Worm (Caenorhabditis elegans) whole organism, young adult: ENCODE data around the gene ceh-1.
A peak's percentile ranks its signal among the peaks of the same experiment; 100 is the strongest.

Source experiments
- B0035.1 ChIP-seq: sonication (generic microtip); optimal IDR thresholded peaks from 2 replicates; lab custom pipeline; 2016; ENCODE audit warnings: missing genetic modification characterization, mild to moderate bottlenecking, missing compliant biosample characterization, missing genotype, missing genetic modification reagents
- F22D6.2 ChIP-seq: sonication (generic microtip); optimal IDR thresholded peaks from 2 replicates; lab custom pipeline; 2016; ENCODE audit warnings: mild to moderate bottlenecking, missing genetic modification characterization, missing compliant biosample characterization
- F33H1.4 ChIP-seq: fragments of 200-800 bp; sonication (Bioruptor generic); IDR thresholded peaks from 2 replicates; pipeline ENCODE4 v1.3.6; 2022; ENCODE audit warnings: missing genetic modification reagents, missing genetic modification characterization, missing compliant biosample characterization
- F49E8.2 ChIP-seq: sonication (generic microtip); optimal IDR thresholded peaks from 3 replicates; lab custom pipeline; 2017; ENCODE audit warnings: missing genetic modification characterization, mild to moderate bottlenecking, missing compliant biosample characterization, antibody characterized with exemption, moderate library complexity; ENCODE audit not compliant: insufficient read depth
- F55B11.4 ChIP-seq: sonication (generic microtip); optimal IDR thresholded peaks from 2 replicates; lab custom pipeline; 2016; ENCODE audit warnings: missing compliant biosample characterization, missing genetic modification characterization, borderline replicate concordance; ENCODE audit not compliant: insufficient read depth
- K12H6.12 ChIP-seq: fragments of 200-800 bp; sonication (Bioruptor generic); optimal IDR thresholded peaks from 2 replicates; lab custom pipeline; 2018; ENCODE audit warnings: mild to moderate bottlenecking, missing genetic modification characterization, missing compliant biosample characterization
- Y53G8AR.9 ChIP-seq: fragments of 200-800 bp; sonication (Bioruptor generic); conservative IDR thresholded peaks from 2 replicates; pipeline ENCODE4 v1.3.6; 2022; ENCODE audit warnings: missing genetic modification reagents, missing genetic modification characterization, missing compliant biosample characterization
- Y56A3A.18 ChIP-seq: fragments of 200-800 bp; sonication (Bioruptor generic); IDR thresholded peaks from 2 replicates; pipeline ENCODE4 v1.3.6; 2022; ENCODE audit warnings: missing genetic modification reagents, missing genetic modification characterization, missing compliant biosample characterization
- ZK185.1 ChIP-seq: sonication (generic microtip); optimal IDR thresholded peaks from 2 replicates; lab custom pipeline; 2016; ENCODE audit warnings: mild to moderate bottlenecking, missing genetic modification characterization, missing compliant biosample characterization; ENCODE audit not compliant: poor library complexity, severe bottlenecking
- atf-7 ChIP-seq: sonication (generic microtip); optimal IDR thresholded peaks from 2 replicates; lab custom pipeline; 2017; ENCODE audit warnings: mild to moderate bottlenecking, missing genetic modification characterization, missing compliant biosample characterization
- attf-5 ChIP-seq: fragments of 200-800 bp; sonication (Bioruptor generic); optimal IDR thresholded peaks from 2 replicates; lab custom pipeline; 2018; ENCODE audit warnings: mild to moderate bottlenecking, missing genetic modification characterization, missing compliant biosample characterization
- bed-2 ChIP-seq: fragments of 200-800 bp; sonication (Bioruptor generic); IDR thresholded peaks from 2 replicates; pipeline ENCODE4 v1.3.6; 2022; ENCODE audit warnings: missing genetic modification reagents, missing genetic modification characterization, missing compliant biosample characterization
- cebp-1 ChIP-seq, 2 experiments: fragments of 200-800 bp in 1 of 2; sonication (Bioruptor generic) in 1 of 2; sonication (generic microtip) in 1 of 2; IDR thresholded peaks in 1 of 2; optimal IDR thresholded peaks in 1 of 2; 2 replicates each; pipeline versions ENCODE4 v1.3.6 to Lab custom; 2017 to 2022; ENCODE audit warnings: missing compliant biosample characterization in 2 of 2, missing genetic modification characterization in 2 of 2, mild to moderate bottlenecking in 1 of 2, missing genetic modification reagents in 1 of 2, moderate library complexity in 1 of 2
- ceh-27 ChIP-seq: fragments of 200-800 bp; sonication (Bioruptor generic); optimal IDR thresholded peaks from 2 replicates; lab custom pipeline; 2018; ENCODE audit warnings: mild to moderate bottlenecking, missing genetic modification characterization, moderate library complexity, missing compliant biosample characterization
- ceh-40 ChIP-seq: fragments of 200-800 bp; sonication (Bioruptor generic); IDR thresholded peaks from 2 replicates; pipeline ENCODE4 v1.3.6; 2022; ENCODE audit warnings: missing genetic modification characterization, missing compliant biosample characterization
- ceh-91 ChIP-seq: fragments of 200-800 bp; sonication (Bioruptor generic); IDR thresholded peaks from 2 replicates; pipeline ENCODE4 v1.3.6; 2022; ENCODE audit warnings: missing genetic modification reagents, missing genetic modification characterization, missing compliant biosample characterization
- chd-7 ChIP-seq: sonication (generic microtip); optimal IDR thresholded peaks from 2 replicates; lab custom pipeline; 2016; ENCODE audit warnings: mild to moderate bottlenecking, missing genetic modification characterization, moderate library complexity, missing compliant biosample characterization
- dox-1 ChIP-seq: fragments of 200-800 bp; sonication (Bioruptor generic); IDR thresholded peaks from 2 replicates; pipeline ENCODE4 v1.3.6; 2022; ENCODE audit warnings: missing genetic modification reagents, missing genetic modification characterization, missing compliant biosample characterization
- egl-18 ChIP-seq: fragments of 200-800 bp; sonication (Bioruptor generic); IDR thresholded peaks from 2 replicates; pipeline ENCODE4 v1.3.6; 2022; ENCODE audit warnings: missing genetic modification reagents, missing genetic modification characterization, missing compliant biosample characterization
- ekl-4 ChIP-seq: fragments of 200-800 bp; sonication (Bioruptor generic); IDR thresholded peaks from 2 replicates; pipeline ENCODE4 v1.3.6; 2022; ENCODE audit warnings: missing genetic modification reagents, missing genetic modification characterization, missing compliant biosample characterization
- ets-4 ChIP-seq: fragments of 200-800 bp; sonication (Bioruptor generic); optimal IDR thresholded peaks from 2 replicates; lab custom pipeline; 2018; ENCODE audit warnings: mild to moderate bottlenecking, missing genetic modification characterization, missing compliant biosample characterization
- fkh-3 ChIP-seq: sonication (generic microtip); optimal IDR thresholded peaks from 2 replicates; lab custom pipeline; 2016; ENCODE audit warnings: mild to moderate bottlenecking, missing genetic modification characterization, missing compliant biosample characterization
- gei-17 ChIP-seq: fragments of 200-800 bp; sonication (Bioruptor generic); optimal IDR thresholded peaks from 2 replicates; lab custom pipeline; 2018; ENCODE audit warnings: mild to moderate bottlenecking, missing genetic modification characterization, missing compliant biosample characterization
- hlh-12 ChIP-seq: sonication (generic microtip); optimal IDR thresholded peaks from 2 replicates; lab custom pipeline; 2016; ENCODE audit warnings: missing genetic modification characterization, missing compliant biosample characterization
- hmg-20 ChIP-seq: fragments of 200-800 bp; sonication (Bioruptor generic); IDR thresholded peaks from 2 replicates; pipeline ENCODE4 v1.3.6; 2022; ENCODE audit warnings: missing genetic modification reagents, missing genetic modification characterization, missing compliant biosample characterization
- let-607 ChIP-seq, 2 experiments: fragments of 200-800 bp in 1 of 2; sonication (Bioruptor generic) in 1 of 2; sonication (generic microtip) in 1 of 2; optimal IDR thresholded peaks; 2 replicates each; lab custom pipeline; 2016 to 2018; ENCODE audit warnings: mild to moderate bottlenecking in 2 of 2, missing compliant biosample characterization in 2 of 2, missing genetic modification characterization in 2 of 2, moderate library complexity in 2 of 2, missing genotype in 1 of 2
- lin-35 ChIP-seq, 3 experiments: fragments of 150-350 bp in 2 of 3; sonication (generic microtip) in 1 of 3; optimal IDR thresholded peaks; 2 replicates each; lab custom pipeline; 2014 to 2018; ENCODE audit warnings: missing biosample characterization in 3 of 3, missing genetic modification characterization in 3 of 3, missing genetic modification reagents in 3 of 3
- lin-40 ChIP-seq: sonication (generic microtip); optimal IDR thresholded peaks from 2 replicates; lab custom pipeline; 2016; ENCODE audit warnings: missing genetic modification characterization, mild to moderate bottlenecking, missing compliant biosample characterization, missing genotype, missing genetic modification reagents
- lin-54 ChIP-seq: fragments of 200-800 bp; sonication (Bioruptor generic); optimal IDR thresholded peaks from 2 replicates; lab custom pipeline; 2018; ENCODE audit warnings: mild to moderate bottlenecking, missing genetic modification characterization, missing compliant biosample characterization
- madf-6 ChIP-seq: fragments of 200-800 bp; sonication (Bioruptor generic); IDR thresholded peaks from 2 replicates; pipeline ENCODE4 v1.3.6; 2022; ENCODE audit warnings: missing genetic modification reagents, missing genetic modification characterization, missing compliant biosample characterization
- madf-8 ChIP-seq: fragments of 200-800 bp; sonication (Bioruptor generic); conservative IDR thresholded peaks from 2 replicates; pipeline ENCODE4 v1.3.6; 2022; ENCODE audit warnings: missing genetic modification reagents, missing genetic modification characterization, missing compliant biosample characterization
- mcd-1 ChIP-seq: fragments of 200-800 bp; sonication (Bioruptor generic); IDR thresholded peaks from 2 replicates; pipeline ENCODE4 v1.3.6; 2022; ENCODE audit warnings: missing genetic modification reagents, missing genetic modification characterization, missing compliant biosample characterization
- nfya-2 ChIP-seq: fragments of 200-800 bp; sonication (Bioruptor generic); IDR thresholded peaks from 2 replicates; pipeline ENCODE4 v1.3.6; 2022; ENCODE audit warnings: missing genetic modification reagents, missing genetic modification characterization, missing compliant biosample characterization
- nfyb-1 ChIP-seq: fragments of 200-800 bp; sonication (Bioruptor generic); IDR thresholded peaks from 2 replicates; pipeline ENCODE4 v1.3.6; 2022; ENCODE audit warnings: missing genetic modification reagents, missing genetic modification characterization, missing compliant biosample characterization
- nhr-120 ChIP-seq: fragments of 200-800 bp; sonication (Bioruptor generic); IDR thresholded peaks from 2 replicates; pipeline ENCODE4 v1.3.6; 2022; ENCODE audit warnings: missing genetic modification characterization, missing compliant biosample characterization
- nhr-179 ChIP-seq: sonication (generic microtip); optimal IDR thresholded peaks from 2 replicates; lab custom pipeline; 2016; ENCODE audit warnings: mild to moderate bottlenecking, missing genetic modification characterization, missing compliant biosample characterization
- nhr-80 ChIP-seq: sonication (generic microtip); optimal IDR thresholded peaks from 2 replicates; lab custom pipeline; 2016; ENCODE audit warnings: missing genetic modification characterization, missing compliant biosample characterization
- nhr-90 ChIP-seq: sonication (generic microtip); optimal IDR thresholded peaks from 2 replicates; lab custom pipeline; 2016; ENCODE audit warnings: missing genotype, mild to moderate bottlenecking, missing genetic modification characterization, missing compliant biosample characterization
- rec-8 ChIP-seq, 2 experiments: sonication (generic microtip); optimal IDR thresholded peaks; 2 replicates each; lab custom pipeline; 2016; ENCODE audit warnings: mild to moderate bottlenecking in 2 of 2, missing genetic modification characterization in 2 of 2, missing genetic modification reagents in 2 of 2, missing genotype in 2 of 2, missing biosample characterization in 1 of 2, missing compliant biosample characterization in 1 of 2, moderate library complexity in 1 of 2
- sdz-38 ChIP-seq: sonication (generic microtip); optimal IDR thresholded peaks from 2 replicates; lab custom pipeline; 2016; ENCODE audit warnings: missing genotype, missing genetic modification characterization, missing compliant biosample characterization
- snpc-1.1 ChIP-seq: sonication (generic microtip); optimal IDR thresholded peaks from 2 replicates; lab custom pipeline; 2017; ENCODE audit warnings: missing genetic modification characterization, mild to moderate bottlenecking, missing compliant biosample characterization, antibody characterized with exemption, moderate library complexity, missing genotype, missing genetic modification reagents; ENCODE audit not compliant: insufficient read depth
- unc-62 ChIP-seq: fragments of 150-350 bp; optimal IDR thresholded peaks from 2 replicates; lab custom pipeline; 2014; ENCODE audit warnings: missing biosample characterization, missing genetic modification reagents, missing genetic modification characterization
- ztf-26 ChIP-seq: sonication (generic microtip); optimal IDR thresholded peaks from 2 replicates; lab custom pipeline; 2017; ENCODE audit warnings: missing genetic modification characterization, missing compliant biosample characterization

The ceh-1 gene

DNA sequence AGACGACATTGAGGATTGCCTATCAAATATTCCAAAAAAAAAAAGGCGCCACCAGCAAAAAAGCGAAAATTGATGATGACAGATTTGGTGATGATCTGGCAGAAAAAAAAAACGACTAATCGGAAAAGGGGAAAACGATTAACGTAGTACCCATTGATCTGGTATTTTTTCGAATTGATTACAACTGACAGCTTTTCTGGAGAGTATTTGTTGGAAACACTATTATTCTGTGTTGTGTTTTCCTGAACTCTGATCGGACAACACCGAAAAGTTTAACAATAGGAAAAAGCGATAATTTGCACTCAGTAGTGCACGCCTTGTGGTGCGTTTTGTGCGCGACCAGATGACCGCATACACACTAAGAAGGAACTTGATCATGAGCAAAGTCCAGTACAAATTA is 10.7 kb upstream of the ceh-1 start:
- TF ChIP-seq sdz-38 (tag; lab: Kevin White, UChicago) (no peak), K12H6.12 (tag; lab: Kevin White, UChicago) (no peak), F33H1.4 (GFP tag; lab: Robert Waterston, UW) (no peak), nfya-2 (no peak), madf-6 (GFP tag; lab: Robert Waterston, UW) (no peak), nhr-90 (no peak), ceh-40 (GFP tag; lab: Robert Waterston, UW) (no peak), F22D6.2 (tag; lab: Kevin White, UChicago) (no peak), nhr-179 (no peak), chd-7 (tag; lab: Kevin White, UChicago) (no peak), nhr-120 (no peak), let-607 (tag; optimal IDR thresholded peaks at IDR 0.05; lab: Kevin White, UChicago) (no peak), B0035.1 (tag; lab: Kevin White, UChicago) (no peak), F55B11.4 (no peak), hmg-20 (GFP tag; lab: Robert Waterston, UW) (no peak), gei-17 (GFP tag; lab: Kevin White, UChicago) (no peak), F49E8.2 (tag; lab: Kevin White, UChicago) (no peak), egl-18 (GFP tag; lab: Robert Waterston, UW) (no peak)

ce11 chrX:4662964-4663684 is 9.2 kb upstream of the ceh-1 start:
- TF ChIP-seq bed-2, result no peak
- TF ChIP-seq madf-8 (GFP tag; lab: Robert Waterston, UW), result no peak
- TF ChIP-seq Y53G8AR.9 (GFP tag; lab: Robert Waterston, UW), result no peak
- TF ChIP-seq mcd-1 (GFP tag; lab: Robert Waterston, UW), result no peak
- no peak for TF ChIP-seq fkh-3 (tag; lab: Kevin White, UChicago)
- no peak for TF ChIP-seq lin-54
- no peak for TF ChIP-seq ceh-91 (GFP tag; lab: Robert Waterston, UW)
- TF ChIP-seq ets-4 (GFP tag; lab: Kevin White, UChicago), result no peak
- no peak for TF ChIP-seq snpc-1.1 (tag; lab: Kevin White, UChicago)

DNA sequence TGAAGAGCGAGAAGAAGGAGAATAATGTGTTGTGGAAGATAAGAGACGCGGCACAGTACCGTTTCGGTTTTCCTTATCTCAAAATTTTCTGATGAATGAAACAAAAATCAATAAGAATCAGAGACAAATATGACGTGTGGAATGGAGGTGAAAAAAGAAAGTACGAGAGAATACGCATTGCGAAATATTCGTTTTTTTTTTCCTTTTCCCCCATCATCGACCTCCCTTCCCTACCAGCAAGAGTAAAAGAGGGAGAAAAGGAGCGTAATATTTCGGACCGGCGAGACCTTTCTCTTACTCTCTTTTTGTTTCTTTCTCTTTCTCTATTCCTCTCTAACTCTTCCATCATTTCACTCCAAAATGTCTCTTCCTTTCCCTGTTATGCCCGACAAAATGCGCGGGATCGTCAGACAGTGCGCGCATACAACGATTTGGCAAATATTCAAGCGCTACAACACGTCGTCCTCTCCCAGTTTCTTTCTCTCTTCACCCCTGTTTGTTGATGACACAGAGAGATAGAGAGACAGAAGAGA is 8.4 kb upstream of the ceh-1 start:
- TF ChIP-seq unc-62 (peak; percentile 22), ceh-27 (peak; percentile 45), dox-1 (GFP tag; lab: Robert Waterston, UW) (peak; percentile 47; the same call in 1 of the 2 replicates), lin-40 (tag; lab: Kevin White, UChicago) (peak; percentile 53), rec-8 (tag; optimal IDR thresholded peaks at IDR 0.05; lab: Kevin White, UChicago) (no peak), nhr-80 (tag; lab: Kevin White, UChicago) (peak; percentile 91), cebp-1 (GFP tag; IDR thresholded peaks at IDR 0.05; lab: Robert Waterston, UW) (peak; percentile 96), cebp-1 (tag; optimal IDR thresholded peaks at IDR 0.05; lab: Kevin White, UChicago) (peak; percentile 98), Y56A3A.18 (no peak), hlh-12 (tag; lab: Kevin White, UChicago) (no peak), lin-35 (GFP tag; optimal IDR thresholded peaks at IDR 0.05; lab: Kevin White, UChicago) (no peak), ztf-26 (tag; lab: Kevin White, UChicago) (peak; percentile 39), ZK185.1 (tag; lab: Kevin White, UChicago) (peak; percentile 35), K12H6.12 (tag; lab: Kevin White, UChicago) (peak; percentile 30), atf-7 (tag; lab: Kevin White, UChicago) (peak; percentile 64), ekl-4 (0 out of 2 replicates have a peak, but pooled peaks have one; percentile 38), nfyb-1 (GFP tag; lab: Robert Waterston, UW) (peak; percentile 60; the same call in 1 of the 2 replicates), attf-5 (GFP tag; lab: Kevin White, UChicago) (peak; percentile 48)
